Fruit fly (Drosophila melanogaster) whole organism, wandering third instar larva: ENCODE measurements around the gene CG33341.

ENCODE experiments used
- Abd-B ChIP-seq: fragments of >200 bp; optimal IDR thresholded peaks from 2 replicates; lab custom pipeline; 2017; ENCODE audit warnings: missing biosample characterization, missing genetic modification characterization
- CG32264 ChIP-seq: fragments of 200-800 bp; sonication (Bioruptor generic); optimal IDR thresholded peaks from 2 replicates; lab custom pipeline; 2016; ENCODE audit warnings: missing biosample characterization, missing genetic modification characterization
- CG9705 ChIP-seq: fragments of 200-800 bp; sonication (Bioruptor generic); optimal IDR thresholded peaks from 2 replicates; lab custom pipeline; 2018; ENCODE audit warnings: missing biosample characterization, mild to moderate bottlenecking, missing genetic modification characterization
- CrebA ChIP-seq: fragments of 200-800 bp; sonication (Bioruptor generic); optimal IDR thresholded peaks from 2 replicates; lab custom pipeline; 2016; ENCODE audit warnings: missing biosample characterization, mild to moderate bottlenecking, missing genetic modification characterization, borderline replicate concordance
- Dfd ChIP-seq: fragments of >200 bp; optimal IDR thresholded peaks from 2 replicates; lab custom pipeline; 2017; ENCODE audit warnings: missing biosample characterization, missing genetic modification characterization
- Dif ChIP-seq: fragments of 200-275, 200-300 bp; sonication (Bioruptor generic); optimal IDR thresholded peaks from 2 replicates; lab custom pipeline; 2018; ENCODE audit warnings: missing biosample characterization, missing genetic modification characterization; ENCODE audit not compliant: partially characterized antibody
- GATAd ChIP-seq: sonication (Bioruptor generic); optimal IDR thresholded peaks from 2 replicates; lab custom pipeline; 2016; ENCODE audit warnings: missing biosample characterization, missing genetic modification characterization
- Hnf4 ChIP-seq: fragments of 200-800 bp; sonication (Bioruptor generic); optimal IDR thresholded peaks from 2 replicates; lab custom pipeline; 2016; ENCODE audit warnings: missing biosample characterization, mild to moderate bottlenecking, missing genetic modification characterization
- Hr78 ChIP-seq: fragments of >200 bp; optimal IDR thresholded peaks from 2 replicates; lab custom pipeline; 2017; ENCODE audit warnings: missing biosample characterization, missing genetic modification characterization
- Mio ChIP-seq: sonication (Bioruptor generic); optimal IDR thresholded peaks from 2 replicates; lab custom pipeline; 2016; ENCODE audit warnings: missing biosample characterization, missing genetic modification characterization
- Myc ChIP-seq: fragments of >200 bp; optimal IDR thresholded peaks from 2 replicates; lab custom pipeline; 2017
- N ChIP-seq: fragments of >200 bp; optimal IDR thresholded peaks from 2 replicates; lab custom pipeline; 2018; ENCODE audit warnings: missing biosample characterization, missing external identifiers, missing genetic modification characterization
- OdsH ChIP-seq: fragments of 200-800 bp; sonication (Bioruptor generic); optimal IDR thresholded peaks from 2 replicates; lab custom pipeline; 2016; ENCODE audit warnings: missing biosample characterization, mild to moderate bottlenecking, missing genetic modification characterization
- Rel ChIP-seq, 2 experiments: fragments of 200-800 bp; sonication (Bioruptor generic) in 1 of 2; optimal IDR thresholded peaks; 2 replicates in 1 of 2; 3 replicates in 1 of 2; lab custom pipeline; 2016 to 2019; ENCODE audit warnings: mild to moderate bottlenecking in 2 of 2, missing biosample characterization in 2 of 2, missing genetic modification characterization in 2 of 2, moderate library complexity in 1 of 2
- Sp1 ChIP-seq: fragments of 200-800 bp; sonication (Bioruptor generic); optimal IDR thresholded peaks from 3 replicates; lab custom pipeline; 2019; ENCODE audit warnings: missing biosample characterization, mild to moderate bottlenecking, missing genetic modification characterization, moderate library complexity
- Vsx2 ChIP-seq: fragments of 200-300, 225-300 bp; sonication (Bioruptor generic); optimal IDR thresholded peaks from 2 replicates; lab custom pipeline; 2018; ENCODE audit warnings: missing biosample characterization, missing genetic modification characterization; ENCODE audit not compliant: partially characterized antibody
- br ChIP-seq: fragments of 200-800 bp; sonication (Bioruptor generic); optimal IDR thresholded peaks from 2 replicates; lab custom pipeline; 2016; ENCODE audit warnings: missing biosample characterization, missing genetic modification characterization
- brk ChIP-seq: fragments of 200-800 bp; sonication (Bioruptor generic); optimal IDR thresholded peaks from 2 replicates; lab custom pipeline; 2016; ENCODE audit warnings: missing biosample characterization, mild to moderate bottlenecking, missing genetic modification characterization
- dl ChIP-seq, 2 experiments: fragments of 175-275, 200-275 bp in 1 of 2; fragments of 200-275 bp in 1 of 2; sonication (Bioruptor generic); optimal IDR thresholded peaks; lab custom pipeline; 2018; ENCODE audit warnings: mild to moderate bottlenecking in 2 of 2, missing biosample characterization in 2 of 2, missing genetic modification characterization in 2 of 2, moderate library complexity in 2 of 2; ENCODE audit not compliant: partially characterized antibody in 2 of 2, insufficient read depth in 1 of 2
- dmrt93B ChIP-seq: fragments of 200-800 bp; sonication (Bioruptor generic); optimal IDR thresholded peaks from 2 replicates; lab custom pipeline; 2018; ENCODE audit warnings: missing biosample characterization, mild to moderate bottlenecking, missing genetic modification characterization
- dsf ChIP-seq: sonication (Bioruptor generic); optimal IDR thresholded peaks from 2 replicates; lab custom pipeline; 2016; ENCODE audit warnings: missing biosample characterization, missing genetic modification characterization, borderline replicate concordance
- ey ChIP-seq: fragments of 200-800 bp; sonication (Bioruptor generic); optimal IDR thresholded peaks from 2 replicates; lab custom pipeline; 2016; ENCODE audit warnings: missing biosample characterization, missing genetic modification characterization
- fru ChIP-seq: fragments of 200-800 bp; sonication (Bioruptor generic); optimal IDR thresholded peaks from 3 replicates; lab custom pipeline; 2016; ENCODE audit warnings: missing biosample characterization, mild to moderate bottlenecking, missing genetic modification characterization
- h ChIP-seq: fragments of 200-800 bp; sonication (Bioruptor generic); optimal IDR thresholded peaks from 3 replicates; lab custom pipeline; 2016; ENCODE audit warnings: missing biosample characterization, mild to moderate bottlenecking, missing genetic modification characterization
- jim ChIP-seq: fragments of 175-275, 200-325 bp; sonication (Bioruptor generic); optimal IDR thresholded peaks from 2 replicates; lab custom pipeline; 2016; ENCODE audit warnings: missing biosample characterization, mild to moderate bottlenecking, missing genetic modification characterization
- lola ChIP-seq: fragments of >200 bp; optimal IDR thresholded peaks from 2 replicates; lab custom pipeline; 2017; ENCODE audit warnings: missing biosample characterization, missing genetic modification characterization
- pan ChIP-seq: fragments of >200 bp; optimal IDR thresholded peaks from 2 replicates; lab custom pipeline; 2017
- psq ChIP-seq: fragments of 200-800 bp; sonication (Bioruptor generic); optimal IDR thresholded peaks from 3 replicates; lab custom pipeline; 2017; ENCODE audit warnings: missing biosample characterization, mild to moderate bottlenecking, missing genetic modification characterization, moderate library complexity
- rgr ChIP-seq: fragments of 200-800 bp; sonication (Bioruptor generic); optimal IDR thresholded peaks from 3 replicates; lab custom pipeline; 2016; ENCODE audit warnings: missing biosample characterization, mild to moderate bottlenecking, missing genetic modification characterization
- sage ChIP-seq: fragments of 200-800 bp; sonication (Bioruptor generic); optimal IDR thresholded peaks from 2 replicates; lab custom pipeline; 2016; ENCODE audit warnings: missing biosample characterization, mild to moderate bottlenecking, missing genetic modification characterization
- sv ChIP-seq: fragments of 200-800 bp; sonication (Bioruptor generic); optimal IDR thresholded peaks from 3 replicates; lab custom pipeline; 2016; ENCODE audit warnings: missing biosample characterization, missing genetic modification characterization
- tai ChIP-seq: sonication (Bioruptor generic); optimal IDR thresholded peaks from 2 replicates; lab custom pipeline; 2016; ENCODE audit warnings: missing biosample characterization, missing genetic modification characterization
- usp ChIP-seq: fragments of >200 bp; optimal IDR thresholded peaks from 2 replicates; lab custom pipeline; 2017; ENCODE audit warnings: missing biosample characterization, missing genetic modification characterization
- woc ChIP-seq: sonication (Bioruptor generic); optimal IDR thresholded peaks from 2 replicates; lab custom pipeline; 2016; ENCODE audit warnings: missing biosample characterization, mild to moderate bottlenecking, missing genetic modification characterization

The CG33341 gene

DNA sequence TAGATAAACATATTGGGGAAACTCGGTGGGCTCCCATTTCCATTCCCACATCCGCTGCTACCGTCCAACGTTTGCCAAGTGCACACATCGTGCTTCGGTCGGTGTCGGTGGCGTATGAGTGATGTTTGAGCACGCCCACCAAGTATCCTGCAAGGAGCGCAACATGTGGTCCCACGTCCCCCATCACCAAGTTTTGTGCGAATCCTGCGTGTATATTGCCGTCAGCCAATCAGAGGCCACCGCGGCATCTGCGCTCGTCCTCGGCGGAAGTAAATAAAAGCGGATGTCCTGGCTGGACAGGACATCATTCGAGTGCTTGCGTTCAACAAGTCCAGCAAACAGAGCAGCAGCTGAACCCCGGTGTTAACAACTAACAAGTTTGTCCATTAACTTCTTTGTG is 26.9 kb upstream of the CG33341 start, which contains the start of gene Ms:
Gene Ms, plus strand, starts transcription at position 301 of the 400 bp plus-strand sequence.
- TF ChIP-seq Dfd (GFP tag; lab: Kevin White, UChicago) (no peak), h (GFP tag; lab: Kevin White, UChicago) (no peak), brk (no peak), Myc (lab: Kevin White, UChicago) (no peak)
- TF ChIP-seq, all 38 proteins: peak for 0

DNA sequence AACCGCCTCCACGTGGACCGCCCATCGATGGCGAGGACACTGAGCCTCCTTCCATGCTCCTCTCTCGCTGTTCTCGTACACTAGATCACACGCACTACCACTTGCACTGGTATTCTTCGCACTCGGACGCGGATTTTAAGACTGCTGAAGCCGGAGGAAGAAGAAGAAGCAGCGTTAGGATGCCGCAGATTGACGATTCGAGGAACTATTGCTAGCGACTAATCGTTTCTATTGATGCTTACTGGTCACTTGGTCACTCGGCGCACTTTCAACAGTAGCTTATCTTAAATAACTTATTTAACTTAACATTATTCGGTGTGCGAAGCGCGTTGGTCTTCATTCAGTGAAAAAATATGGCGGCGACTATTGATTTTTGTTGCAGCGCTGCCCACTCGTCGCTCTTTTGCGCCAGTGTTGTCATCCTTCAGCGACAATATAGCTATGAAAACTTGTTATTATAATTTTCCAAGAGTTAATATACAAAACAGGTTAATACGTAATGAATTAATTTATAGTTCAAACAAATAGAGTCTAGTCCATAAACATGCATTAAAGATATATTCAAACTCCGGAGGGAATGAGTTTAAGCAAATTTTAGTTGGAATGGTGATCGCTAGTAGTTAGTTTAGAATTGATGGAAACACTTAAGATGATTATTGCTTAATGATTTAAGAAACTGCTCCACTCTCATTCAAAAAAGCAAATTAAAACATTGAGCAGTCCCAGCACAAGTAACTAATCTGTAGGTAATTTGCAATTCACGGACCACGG is 19.6 kb upstream of the CG33341 start, which contains the start of the genes CG5746 and CG6454:
Gene CG5746, minus strand, starts transcription at position 372 of the 771 bp plus-strand sequence.
Gene CG6454, plus strand, starts transcription at position 763 of the 771 bp plus-strand sequence.
- TF ChIP-seq Dif (GFP tag; lab: Kevin White, UChicago) (no peak), brk (no peak), sv (peak; percentile 56), h (GFP tag; lab: Kevin White, UChicago) (no peak), dsf (GFP tag; lab: Kevin White, UChicago) (no peak), ey (GFP tag; lab: Kevin White, UChicago) (peak; percentile 59), CrebA (GFP tag; lab: Kevin White, UChicago) (no peak), br (no peak), rgr (GFP tag; lab: Kevin White, UChicago) (no peak), Myc (lab: Kevin White, UChicago) (peak; percentile 87), Abd-B (GFP tag; lab: Kevin White, UChicago) (no peak), OdsH (GFP tag; lab: Kevin White, UChicago) (no peak), CG9705 (peak; percentile 45), lola (no peak), jim (GFP tag; lab: Kevin White, UChicago) (no peak), Dfd (GFP tag; lab: Kevin White, UChicago) (no peak), Hr78 (GFP tag; lab: Kevin White, UChicago) (no peak), dl (GFP tag; optimal IDR thresholded peaks at IDR 0.05; lab: Kevin White, UChicago; ENCODE audit: insufficient read depth in 1 of 2, partially characterized antibody in 2 of 2) (no peak), Hnf4 (GFP tag; lab: Kevin White, UChicago) (no peak), psq (GFP tag; lab: Kevin White, UChicago) (peak; percentile 54), Mio (GFP tag; lab: Kevin White, UChicago) (no peak), Sp1 (GFP tag; lab: Kevin White, UChicago) (no peak), N (no peak), Rel (GFP tag; optimal IDR thresholded peaks at IDR 0.05; lab: Kevin White, UChicago) (no peak), Rel (tag; optimal IDR thresholded peaks at IDR 0.05; lab: Kevin White, UChicago) (no peak), dmrt93B (GFP tag; lab: Kevin White, UChicago) (no peak), GATAd (GFP tag; lab: Kevin White, UChicago) (no peak), sage (GFP tag; lab: Kevin White, UChicago) (no peak), CG32264 (GFP tag; lab: Kevin White, UChicago) (peak; percentile 37)

dm6 chr3R:24353448-24353847 is 14.7 kb upstream of the CG33341 start:
- no peak for TF ChIP-seq fru (GFP tag; lab: Kevin White, UChicago)
- TF ChIP-seq Abd-B (GFP tag; lab: Kevin White, UChicago) = no peak
- no peak for TF ChIP-seq Rel (GFP tag; optimal IDR thresholded peaks at IDR 0.05; lab: Kevin White, UChicago)
- no peak for TF ChIP-seq Rel (tag; optimal IDR thresholded peaks at IDR 0.05; lab: Kevin White, UChicago)
- no peak for TF ChIP-seq Myc (lab: Kevin White, UChicago)
- TF ChIP-seq, all 38 proteins: peak for 0

- TF ChIP-seq Rel (GFP tag; optimal IDR thresholded peaks at IDR 0.05; lab: Kevin White, UChicago) (no peak), Rel (tag; optimal IDR thresholded peaks at IDR 0.05; lab: Kevin White, UChicago) (no peak), woc (GFP tag; lab: Kevin White, UChicago) (no peak), CG9705 (no peak), N (no peak), dmrt93B (GFP tag; lab: Kevin White, UChicago) (no peak), Dif (GFP tag; lab: Kevin White, UChicago) (no peak), ey (GFP tag; lab: Kevin White, UChicago) (no peak), usp (no peak), Vsx2 (GFP tag; lab: Kevin White, UChicago) (no peak), CrebA (GFP tag; lab: Kevin White, UChicago) (no peak), brk (no peak), Hr78 (GFP tag; lab: Kevin White, UChicago) (no peak), dsf (GFP tag; lab: Kevin White, UChicago) (no peak), sage (GFP tag; lab: Kevin White, UChicago) (no peak), jim (GFP tag; lab: Kevin White, UChicago) (no peak), Mio (GFP tag; lab: Kevin White, UChicago) (no peak), pan (no peak), tai (GFP tag; lab: Kevin White, UChicago) (no peak), CG32264 (GFP tag; lab: Kevin White, UChicago) (no peak)
These were observed 10.5 kb upstream of the CG33341 start, which contains the start of gene Golgin84 for dm6 chr3R:24357698-24358097. Gene Golgin84 (minus strand): TSS chr3R:24357938.
